Fruit fly (Drosophila melanogaster) whole organism, embryonic: ENCODE measurements around the gene sunz.

Experiments used
- CG11696 ChIP-seq: fragments of 200-800 bp; sonication (Bioruptor generic); IDR thresholded peaks from 2 replicates; pipeline ENCODE4 v1.3.6; 2022; ENCODE audit warnings: missing biosample characterization, missing genetic modification characterization
- CG12659 ChIP-seq: fragments of 200-800 bp; sonication (Bioruptor generic); optimal IDR thresholded peaks from 3 replicates; lab custom pipeline; 2017; ENCODE audit warnings: mild to moderate bottlenecking, missing biosample characterization, missing genetic modification reagents, missing genetic modification characterization
- CG12744 ChIP-seq: fragments of 200-800 bp; sonication (Bioruptor generic); optimal IDR thresholded peaks from 2 replicates; lab custom pipeline; 2016; ENCODE audit warnings: missing biosample characterization, missing genetic modification characterization
- CG13424 ChIP-seq: fragments of 200-800 bp; sonication (Bioruptor generic); optimal IDR thresholded peaks from 2 replicates; lab custom pipeline; 2019; ENCODE audit warnings: missing biosample characterization, mild to moderate bottlenecking, missing genetic modification characterization, moderate library complexity
- CG1529 ChIP-seq: fragments of 200-800 bp; sonication (Bioruptor generic); optimal IDR thresholded peaks from 3 replicates; lab custom pipeline; 2018; ENCODE audit warnings: missing biosample characterization, missing genetic modification characterization
- CG1647 ChIP-seq: fragments of 200-800 bp; sonication (Bioruptor generic); optimal IDR thresholded peaks from 3 replicates; lab custom pipeline; 2016; ENCODE audit warnings: missing biosample characterization, missing genetic modification characterization
- CG17186 ChIP-seq: fragments of 200-800 bp; sonication (Bioruptor generic); optimal IDR thresholded peaks from 3 replicates; lab custom pipeline; 2017; ENCODE audit warnings: missing biosample characterization, missing genetic modification reagents, missing genetic modification characterization
- CG17361 ChIP-seq: fragments of 200-800 bp; sonication (Bioruptor generic); IDR thresholded peaks from 3 replicates; pipeline ENCODE4 v1.3.6; 2022; ENCODE audit warnings: missing biosample characterization, missing genetic modification characterization
- CG17612 ChIP-seq: fragments of 200-800 bp; sonication (Bioruptor generic); IDR thresholded peaks from 2 replicates; pipeline ENCODE4 v1.3.6; 2022; ENCODE audit warnings: missing biosample characterization, missing genetic modification characterization
- CG18599 ChIP-seq: fragments of 200-800 bp; sonication (Bioruptor generic); optimal IDR thresholded peaks from 3 replicates; lab custom pipeline; 2017; ENCODE audit warnings: missing biosample characterization, missing genetic modification characterization, mild to moderate bottlenecking, moderate library complexity, missing genetic modification reagents
- CG18619 ChIP-seq: fragments of 200-800 bp; sonication (Bioruptor generic); optimal IDR thresholded peaks from 3 replicates; lab custom pipeline; 2017; ENCODE audit warnings: missing biosample characterization, mild to moderate bottlenecking, missing genetic modification characterization
- CG2199 ChIP-seq: fragments of 200-800 bp; sonication (Bioruptor generic); IDR thresholded peaks from 3 replicates; pipeline ENCODE4 v1.3.6; 2022; ENCODE audit warnings: missing biosample characterization, missing genetic modification characterization
- CG3065 ChIP-seq: fragments of 200-800 bp; sonication (Bioruptor generic); optimal IDR thresholded peaks from 2 replicates; lab custom pipeline; 2016; ENCODE audit warnings: missing biosample characterization, missing genetic modification characterization
- CG3163 ChIP-seq: fragments of 200-800 bp; sonication (Bioruptor generic); optimal IDR thresholded peaks from 3 replicates; lab custom pipeline; 2016; ENCODE audit warnings: missing biosample characterization, missing genetic modification characterization
- CG3281 ChIP-seq: fragments of 200-800 bp; sonication (Bioruptor generic); optimal IDR thresholded peaks from 3 replicates; lab custom pipeline; 2017; ENCODE audit warnings: missing biosample characterization, mild to moderate bottlenecking, missing genetic modification characterization
- CG33557 ChIP-seq: fragments of 200-800 bp; sonication (Bioruptor generic); optimal IDR thresholded peaks from 2 replicates; lab custom pipeline; 2019; ENCODE audit warnings: missing biosample characterization, mild to moderate bottlenecking, missing genetic modification characterization, moderate library complexity
- CG3407 ChIP-seq: fragments of 200-800 bp; sonication (Bioruptor generic); optimal IDR thresholded peaks from 2 replicates; lab custom pipeline; 2018; ENCODE audit warnings: missing biosample characterization, mild to moderate bottlenecking, missing genetic modification characterization
- CG4854 ChIP-seq: fragments of 200-800 bp; sonication (Bioruptor generic); optimal IDR thresholded peaks from 2 replicates; lab custom pipeline; 2016; ENCODE audit warnings: missing biosample characterization, missing genetic modification characterization, inconsistent platforms
- CG6654 ChIP-seq: fragments of 200-800 bp; sonication (Bioruptor generic); optimal IDR thresholded peaks from 2 replicates; lab custom pipeline; 2017; ENCODE audit warnings: missing biosample characterization, mild to moderate bottlenecking, missing genetic modification characterization
- CG8290 ChIP-seq, 3 experiments: fragments of 200-800 bp; sonication (Bioruptor generic); optimal IDR thresholded peaks; 2 replicates each; lab custom pipeline; 2016 to 2019; ENCODE audit warnings: missing biosample characterization in 3 of 3, missing genetic modification characterization in 3 of 3, mild to moderate bottlenecking in 2 of 3, moderate library complexity in 1 of 3
- CG9437 ChIP-seq: fragments of 200-800 bp; sonication (Bioruptor generic); optimal IDR thresholded peaks from 2 replicates; lab custom pipeline; 2018; ENCODE audit warnings: missing biosample characterization, mild to moderate bottlenecking, missing genetic modification characterization
- Camta ChIP-seq: fragments of 200-800 bp; sonication (Bioruptor generic); optimal IDR thresholded peaks from 2 replicates; lab custom pipeline; 2016; ENCODE audit warnings: missing biosample characterization, missing genetic modification characterization
- Dll ChIP-seq: fragments of 200-800 bp; sonication (Bioruptor generic); IDR thresholded peaks from 4 replicates; pipeline ENCODE4 v1.3.6; 2022; ENCODE audit warnings: missing biosample characterization, missing genetic modification characterization; ENCODE audit not compliant: partially characterized antibody
- Doc3 ChIP-seq: fragments of 200-800 bp; sonication (Bioruptor generic); IDR thresholded peaks from 3 replicates; pipeline ENCODE4 v1.3.6; 2022; ENCODE audit warnings: missing biosample characterization, missing genetic modification characterization; ENCODE audit not compliant: partially characterized antibody
- Ets65A ChIP-seq: fragments of 200-800 bp; sonication (Bioruptor generic); peaks from one replicate; lab custom pipeline; 2016; ENCODE audit warnings: missing biosample characterization, missing genetic modification characterization
- Fer3 ChIP-seq: fragments of 200-800 bp; sonication (Bioruptor generic); optimal IDR thresholded peaks from 2 replicates; lab custom pipeline; 2018; ENCODE audit warnings: missing biosample characterization, mild to moderate bottlenecking, missing genetic modification characterization, moderate library complexity
- HLHmδ ChIP-seq: fragments of 200-800 bp; sonication (Bioruptor generic); optimal IDR thresholded peaks from 2 replicates; lab custom pipeline; 2018; ENCODE audit warnings: missing biosample characterization, mild to moderate bottlenecking, missing genetic modification characterization, moderate library complexity
- NFAT ChIP-seq: fragments of 200-800 bp; sonication (Bioruptor generic); IDR thresholded peaks from 2 replicates; pipeline ENCODE4 v1.3.6; 2022; ENCODE audit warnings: missing biosample characterization, missing genetic modification characterization
- Nf-YA ChIP-seq: fragments of 200-800 bp; sonication (Bioruptor generic); IDR thresholded peaks from 2 replicates; pipeline ENCODE4 v1.3.6; 2022; ENCODE audit warnings: missing biosample characterization, missing genetic modification characterization
- Opbp ChIP-seq: fragments of 200-800 bp; sonication (Bioruptor generic); IDR thresholded peaks from 3 replicates; pipeline ENCODE4 v1.3.6; 2022; ENCODE audit warnings: missing biosample characterization, missing genetic modification characterization; ENCODE audit not compliant: partially characterized antibody
- Ptx1 ChIP-seq: fragments of 200-800 bp; sonication (Bioruptor generic); IDR thresholded peaks from 2 replicates; pipeline ENCODE4 v1.3.6; 2022; ENCODE audit warnings: missing biosample characterization, missing genetic modification characterization
- Usf ChIP-seq: fragments of 200-800 bp; sonication (Bioruptor generic); optimal IDR thresholded peaks from 2 replicates; lab custom pipeline; 2017; ENCODE audit warnings: missing genotype, missing biosample characterization, missing genetic modification characterization
- al ChIP-seq: fragments of 200-800 bp; sonication (Bioruptor generic); IDR thresholded peaks from 2 replicates; pipeline ENCODE4 v1.3.6; 2022; ENCODE audit warnings: missing biosample characterization, missing genetic modification characterization
- ap ChIP-seq: fragments of 200-800 bp; sonication (Bioruptor generic); IDR thresholded peaks from 2 replicates; pipeline ENCODE4 v1.3.6; 2022; ENCODE audit warnings: missing biosample characterization, missing genetic modification characterization
- chinmo ChIP-seq: fragments of 200-800 bp; sonication (Bioruptor generic); IDR thresholded peaks from 4 replicates; pipeline ENCODE4 v1.3.6; 2022; ENCODE audit warnings: missing biosample characterization, missing genetic modification characterization; ENCODE audit not compliant: partially characterized antibody
- ci ChIP-seq: fragments of 200-800 bp; sonication (Bioruptor generic); IDR thresholded peaks from 3 replicates; pipeline ENCODE4 v1.3.6; 2022; ENCODE audit warnings: missing biosample characterization, missing genetic modification characterization
- crc ChIP-seq: fragments of 200-800 bp; sonication (Bioruptor generic); optimal IDR thresholded peaks from 2 replicates; lab custom pipeline; 2016; ENCODE audit warnings: missing biosample characterization, missing genetic modification characterization
- dpn ChIP-seq, 2 experiments: fragments of 200-800 bp; sonication (Bioruptor generic); optimal IDR thresholded peaks; 3 replicates each; lab custom pipeline; 2016; ENCODE audit warnings: missing biosample characterization in 2 of 2, missing genetic modification characterization in 2 of 2
- ind ChIP-seq: fragments of 200-800 bp; sonication (Bioruptor generic); optimal IDR thresholded peaks from 3 replicates; lab custom pipeline; 2016; ENCODE audit warnings: missing biosample characterization, missing genetic modification characterization
- kay ChIP-seq: fragments of 200-800 bp; sonication (Bioruptor generic); optimal IDR thresholded peaks from 2 replicates; lab custom pipeline; 2016; ENCODE audit warnings: missing biosample characterization, missing genetic modification characterization
- kni ChIP-seq: fragments of 200-800 bp; sonication (Bioruptor generic); optimal IDR thresholded peaks from 3 replicates; lab custom pipeline; 2017; ENCODE audit warnings: mild to moderate bottlenecking, missing biosample characterization, missing genetic modification reagents, missing genetic modification characterization
- lov ChIP-seq, 2 experiments: fragments of 200-800 bp in 1 of 2; fragments of >200 bp in 1 of 2; sonication (Bioruptor generic) in 1 of 2; IDR thresholded peaks in 1 of 2; optimal IDR thresholded peaks in 1 of 2; 2 replicates in 1 of 2; 3 replicates in 1 of 2; pipeline versions ENCODE4 v1.3.6 to Lab custom; 2017 to 2022; ENCODE audit warnings: missing biosample characterization in 1 of 2, missing genetic modification characterization in 1 of 2
- maf-S ChIP-seq: fragments of 200-800 bp; sonication (Bioruptor generic); optimal IDR thresholded peaks from 2 replicates; lab custom pipeline; 2016; ENCODE audit warnings: missing biosample characterization, missing genetic modification characterization
- pho ChIP-seq: fragments of 200-800 bp; sonication (Bioruptor generic); optimal IDR thresholded peaks from 2 replicates; lab custom pipeline; 2016; ENCODE audit warnings: missing biosample characterization, missing genetic modification characterization
- prd ChIP-seq, 3 experiments: fragments of >200 bp in 2 of 3; fragments of 200-800 bp in 1 of 3; sonication (Bioruptor generic) in 1 of 3; optimal IDR thresholded peaks in 2 of 3; IDR thresholded peaks in 1 of 3; 2 replicates in 2 of 3; 3 replicates in 1 of 3; pipeline versions ENCODE4 v1.3.6 to Lab custom; 2017 to 2022; ENCODE audit warnings: missing biosample characterization in 1 of 3, missing genetic modification characterization in 1 of 3
- slbo ChIP-seq: fragments of 200-800 bp; sonication (Bioruptor generic); IDR thresholded peaks from 2 replicates; pipeline ENCODE4 v1.3.6; 2022; ENCODE audit warnings: missing biosample characterization, missing genetic modification characterization
- so ChIP-seq: fragments of 200-800 bp; sonication (Bioruptor generic); IDR thresholded peaks from 3 replicates; pipeline ENCODE4 v1.3.6; 2022; ENCODE audit warnings: missing biosample characterization, missing genetic modification characterization
- vfl ChIP-seq: fragments of 200-800 bp; sonication (Bioruptor generic); optimal IDR thresholded peaks from 2 replicates; lab custom pipeline; 2016; ENCODE audit warnings: missing biosample characterization, missing genetic modification characterization
- zfh2 ChIP-seq: fragments of 200-800 bp; sonication (Bioruptor generic); optimal IDR thresholded peaks from 2 replicates; lab custom pipeline; 2016; ENCODE audit warnings: missing biosample characterization, missing genetic modification characterization

sunz gene

dm6 chr3R:6665117-6665654 lies 35.2 kb downstream of the sunz start (continued):
- TF ChIP-seq HLHmδ (GFP tag; lab: Kevin White, UChicago) (peak; percentile 95), CG12744 (GFP tag; lab: Kevin White, UChicago) (no peak), CG33557 (GFP tag; lab: Kevin White, UChicago) (peak; percentile 79), Opbp (GFP tag; lab: Robert Waterston, UW) (no peak), Doc3 (GFP tag; lab: Robert Waterston, UW) (no peak), CG13424 (tag; lab: Kevin White, UChicago) (no peak), CG8290 (GFP tag; optimal IDR thresholded peaks at IDR 0.05; lab: Kevin White, UChicago) (no peak), CG8290 (tag; optimal IDR thresholded peaks at IDR 0.05; lab: Kevin White, UChicago) (peak in 1 of 2 experiments; percentile 56), ind (GFP tag; lab: Kevin White, UChicago) (no peak), vfl (GFP tag; lab: Kevin White, UChicago) (no peak), Ets65A (peak; percentile 42), CG12659 (GFP tag; lab: Kevin White, UChicago) (no peak), Ptx1 (no peak), kni (peak; percentile 74), chinmo (GFP tag; lab: Robert Waterston, UW) (no peak), CG17361 (GFP tag; lab: Robert Waterston, UW) (0 out of 3 replicates have a peak, but pooled peaks have one; percentile 10), slbo (GFP tag; lab: Robert Waterston, UW) (no peak), CG3281 (GFP tag; lab: Kevin White, UChicago) (no peak), CG3065 (GFP tag; lab: Kevin White, UChicago) (no peak), CG18619 (GFP tag; lab: Kevin White, UChicago) (peak; percentile 27), al (GFP tag; lab: Robert Waterston, UW) (no peak), prd (optimal IDR thresholded peaks at IDR 0.05; lab: Kevin White, UChicago) (no peak), prd (GFP tag; IDR thresholded peaks at IDR 0.05; lab: Robert Waterston, UW) (peak; percentile 33; the same call in 1 of the 3 replicates), Nf-YA (peak; percentile 55), CG11696 (GFP tag; lab: Robert Waterston, UW) (no peak), Camta (GFP tag; lab: Kevin White, UChicago) (no peak), CG17186 (GFP tag; lab: Kevin White, UChicago) (peak; percentile 45), ci (GFP tag; lab: Robert Waterston, UW) (peak; percentile 81), CG9437 (GFP tag; lab: Kevin White, UChicago) (no peak), lov (optimal IDR thresholded peaks at IDR 0.05; lab: Kevin White, UChicago) (no peak), lov (GFP tag; IDR thresholded peaks at IDR 0.05; lab: Robert Waterston, UW) (0 out of 3 replicates have a peak, but pooled peaks have one; percentile 65), zfh2 (GFP tag; lab: Kevin White, UChicago) (no peak), crc (GFP tag; lab: Kevin White, UChicago) (no peak), CG17612 (GFP tag; lab: Robert Waterston, UW) (no peak), CG3407 (peak; percentile 80), Dll (GFP tag; lab: Robert Waterston, UW) (no peak), CG1647 (no peak), CG6654 (GFP tag; lab: Kevin White, UChicago) (no peak), so (no peak), CG2199 (GFP tag; lab: Robert Waterston, UW) (0 out of 3 replicates have a peak, but pooled peaks have one; percentile 51), CG1529 (GFP tag; lab: Kevin White, UChicago) (peak; percentile 39), Usf (GFP tag; lab: Kevin White, UChicago) (peak; percentile 36), CG4854 (GFP tag; lab: Kevin White, UChicago) (no peak), maf-S (GFP tag; lab: Kevin White, UChicago) (no peak), ap (GFP tag; lab: Robert Waterston, UW) (no peak; the same call in 1 of the 2 replicates), CG3163 (GFP tag; lab: Kevin White, UChicago) (no peak), Fer3 (tag; lab: Kevin White, UChicago) (no peak), dpn (GFP tag; optimal IDR thresholded peaks at IDR 0.05; lab: Kevin White, UChicago) (no peak), CG18599 (no peak), pho (GFP tag; lab: Kevin White, UChicago) (no peak), kay (GFP tag; lab: Kevin White, UChicago) (no peak), NFAT (GFP tag; lab: Robert Waterston, UW) (no peak)
